Worm (Caenorhabditis elegans) whole organism, L4 larva: ENCODE data around the gene C01G10.9.

Source experiments
- lir-3 ChIP-seq: sonication (generic microtip); optimal IDR thresholded peaks from 2 replicates; lab custom pipeline; 2016; ENCODE audit warnings: mild to moderate bottlenecking, missing genetic modification characterization, missing compliant biosample characterization
- lsy-2 ChIP-seq, 2 experiments: fragments of 150-350 bp in 1 of 2; sonication (generic microtip) in 1 of 2; optimal IDR thresholded peaks; 2 replicates each; lab custom pipeline; 2014 to 2017; ENCODE audit warnings: missing biosample characterization in 2 of 2, missing genetic modification characterization in 2 of 2
- nhr-11 ChIP-seq: fragments of 150-350 bp; optimal IDR thresholded peaks from 2 replicates; lab custom pipeline; 2014; ENCODE audit warnings: missing biosample characterization, missing genetic modification characterization
- zfp-2 ChIP-seq: sonication (generic microtip); optimal IDR thresholded peaks from 2 replicates; lab custom pipeline; 2016; ENCODE audit warnings: mild to moderate bottlenecking, missing genetic modification characterization, missing compliant biosample characterization

DNA sequence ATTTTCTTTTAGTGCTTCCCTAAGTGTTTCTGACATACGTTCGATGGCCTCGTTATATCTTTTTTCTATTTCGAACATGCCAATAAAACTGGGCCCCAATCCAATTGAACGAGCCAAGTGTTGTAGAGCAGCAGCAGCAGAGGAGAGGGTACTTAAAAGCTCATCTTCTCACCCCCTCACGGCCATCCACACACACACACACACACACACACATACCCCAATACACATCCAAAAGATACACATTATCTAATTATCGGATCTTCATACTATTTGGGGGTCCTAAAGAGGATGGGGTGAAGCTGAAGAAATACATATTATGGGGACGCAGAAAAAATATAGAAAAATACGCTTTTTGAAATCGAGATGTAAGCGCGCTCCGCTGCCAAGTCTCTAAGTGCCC, 9.6 kb upstream of the C01G10.9 start:
- TF ChIP-seq lir-3 (tag; lab: Kevin White, UChicago) (no peak), lsy-2 (tag; optimal IDR thresholded peaks at IDR 0.05; lab: Kevin White, UChicago) (no peak), zfp-2 (tag; lab: Kevin White, UChicago) (no peak), nhr-11 (tag; lab: Kevin White, UChicago) (no peak)
